Worm (Caenorhabditis elegans): ENCODE results near the gene srh-201.

DNA sequence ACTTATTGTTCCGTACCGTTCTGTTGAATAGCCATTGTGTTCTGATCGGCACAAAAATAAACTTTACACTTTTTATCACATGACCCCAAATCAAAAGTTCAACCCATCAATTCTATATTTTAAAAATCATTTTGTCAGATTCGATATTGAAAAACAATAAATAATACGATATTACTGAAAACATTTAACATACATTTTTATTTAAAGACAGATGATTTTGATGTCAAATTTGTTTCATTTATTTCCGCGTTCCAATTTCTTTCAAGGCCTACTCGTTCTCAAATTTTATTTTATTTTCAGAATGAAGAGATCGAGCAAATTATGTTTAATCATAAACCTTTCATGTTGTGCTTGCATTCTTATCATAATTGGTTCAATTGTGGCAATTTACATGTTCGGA lies 18.9 kb downstream of the srh-201 start, which contains the start of gene F59E11.5:
- no peak for TF ChIP-seq nhr-237 (tag; optimal IDR thresholded peaks at IDR 0.05)
- TF ChIP-seq skn-1 (tag; optimal IDR thresholded peaks at IDR 0.05), result no peak
- no peak for TF ChIP-seq nhr-129 (tag; optimal IDR thresholded peaks at IDR 0.05)
- no peak for TF ChIP-seq nhr-11 (tag; optimal IDR thresholded peaks at IDR 0.05)
- TF ChIP-seq ztf-11 (tag; optimal IDR thresholded peaks at IDR 0.05), result no peak
